Fruit fly (Drosophila melanogaster): ENCODE data around the gene natalisin.
A peak's percentile ranks its signal among the peaks of the same experiment; 100 is the strongest.

natalisin gene

dm6 chr3R:14441509-14441908 is 23.1 kb downstream of the natalisin start:
- TF ChIP-seq sage (GFP tag; optimal IDR thresholded peaks at IDR 0.05) (no peak), Rel (GFP tag; optimal IDR thresholded peaks at IDR 0.05) (no peak), Rel (tag; optimal IDR thresholded peaks at IDR 0.05) (no peak), tai (GFP tag; optimal IDR thresholded peaks at IDR 0.05) (no peak), Abd-B (GFP tag; optimal IDR thresholded peaks at IDR 0.05) (no peak), OdsH (GFP tag; optimal IDR thresholded peaks at IDR 0.05) (no peak), lola (GFP tag; optimal IDR thresholded peaks at IDR 0.05) (no peak), foxo (GFP tag; optimal IDR thresholded peaks at IDR 0.05) (no peak), Hr83 (GFP tag; optimal IDR thresholded peaks at IDR 0.05; ENCODE audit: poor library complexity, severe bottlenecking) (no peak), br (GFP tag; optimal IDR thresholded peaks at IDR 0.05) (no peak), Mio (GFP tag; optimal IDR thresholded peaks at IDR 0.05) (no peak)

dm6 chr3R:14444170-14444569 is 25.8 kb downstream of the natalisin start:
- TF ChIP-seq Hr83 (GFP tag; optimal IDR thresholded peaks at IDR 0.05; ENCODE audit: poor library complexity, severe bottlenecking) = no peak
- TF ChIP-seq OdsH (GFP tag; optimal IDR thresholded peaks at IDR 0.05) = no peak
- TF ChIP-seq fru (GFP tag; optimal IDR thresholded peaks at IDR 0.05) = no peak
- no peak for TF ChIP-seq br (GFP tag; optimal IDR thresholded peaks at IDR 0.05)
- TF ChIP-seq pan (optimal IDR thresholded peaks at IDR 0.05) = no peak
- no peak for TF ChIP-seq jim (GFP tag; optimal IDR thresholded peaks at IDR 0.05)
- no peak for TF ChIP-seq Abd-B (GFP tag; optimal IDR thresholded peaks at IDR 0.05)
- TF ChIP-seq Hr78 (GFP tag; optimal IDR thresholded peaks at IDR 0.05) = no peak
- TF ChIP-seq brk (GFP tag; optimal IDR thresholded peaks at IDR 0.05) = no peak
- no peak for TF ChIP-seq HLH106 (tag; optimal IDR thresholded peaks at IDR 0.05)
- no peak for TF ChIP-seq N (GFP tag; optimal IDR thresholded peaks at IDR 0.05)
- no peak for TF ChIP-seq Myc (optimal IDR thresholded peaks at IDR 0.05)
- no peak for TF ChIP-seq Vsx2 (GFP tag; optimal IDR thresholded peaks at IDR 0.05; ENCODE audit: partially characterized antibody)
- TF ChIP-seq tai (GFP tag; optimal IDR thresholded peaks at IDR 0.05) = no peak
- TF ChIP-seq lola (GFP tag; optimal IDR thresholded peaks at IDR 0.05) = no peak
- TF ChIP-seq CG32264 (GFP tag; optimal IDR thresholded peaks at IDR 0.05) = no peak
- TF ChIP-seq foxo (GFP tag; optimal IDR thresholded peaks at IDR 0.05) = no peak
- no peak for TF ChIP-seq Sp1 (GFP tag; optimal IDR thresholded peaks at IDR 0.05)
- TF ChIP-seq Mio (GFP tag; optimal IDR thresholded peaks at IDR 0.05) = no peak
- no peak for TF ChIP-seq rgr (GFP tag; optimal IDR thresholded peaks at IDR 0.05)

- TF ChIP-seq OdsH (GFP tag; optimal IDR thresholded peaks at IDR 0.05) (no peak), h (GFP tag; optimal IDR thresholded peaks at IDR 0.05) (no peak), dmrt93B (GFP tag; optimal IDR thresholded peaks at IDR 0.05) (no peak)
These were observed 26.7 kb downstream of the natalisin start for dm6 chr3R:14445092-14445491.

- TF ChIP-seq lola (GFP tag; optimal IDR thresholded peaks at IDR 0.05) (no peak), foxo (GFP tag; optimal IDR thresholded peaks at IDR 0.05) (peak in 1 of 2 experiments; percentile 26), br (GFP tag; optimal IDR thresholded peaks at IDR 0.05) (no peak), Myc (optimal IDR thresholded peaks at IDR 0.05) (no peak), dmrt93B (GFP tag; optimal IDR thresholded peaks at IDR 0.05) (no peak), usp (GFP tag; optimal IDR thresholded peaks at IDR 0.05) (no peak), rgr (GFP tag; optimal IDR thresholded peaks at IDR 0.05) (peak; percentile 23), h (GFP tag; optimal IDR thresholded peaks at IDR 0.05) (peak; percentile 8), brk (GFP tag; optimal IDR thresholded peaks at IDR 0.05) (no peak), Sp1 (GFP tag; optimal IDR thresholded peaks at IDR 0.05) (no peak), N (GFP tag; optimal IDR thresholded peaks at IDR 0.05) (no peak), Hr83 (GFP tag; optimal IDR thresholded peaks at IDR 0.05; ENCODE audit: poor library complexity, severe bottlenecking) (no peak), Dfd (GFP tag; optimal IDR thresholded peaks at IDR 0.05) (no peak), OdsH (GFP tag; optimal IDR thresholded peaks at IDR 0.05) (peak; percentile 11), ey (GFP tag; optimal IDR thresholded peaks at IDR 0.05) (peak; percentile 15), fru (GFP tag; optimal IDR thresholded peaks at IDR 0.05) (peak; percentile 17), woc (GFP tag; optimal IDR thresholded peaks at IDR 0.05) (no peak), psq (GFP tag; optimal IDR thresholded peaks at IDR 0.05) (no peak)
These were observed 30.9 kb downstream of the natalisin start for dm6 chr3R:14449304-14449703.

dm6 chr3R:14451050-14451914 is 32.9 kb downstream of the natalisin start:
- TF ChIP-seq pan (optimal IDR thresholded peaks at IDR 0.05) (no peak), Mio (GFP tag; optimal IDR thresholded peaks at IDR 0.05) (no peak), Dfd (GFP tag; optimal IDR thresholded peaks at IDR 0.05) (peak; percentile 70), brk (GFP tag; optimal IDR thresholded peaks at IDR 0.05) (no peak), N (GFP tag; optimal IDR thresholded peaks at IDR 0.05) (no peak), rgr (GFP tag; optimal IDR thresholded peaks at IDR 0.05) (peak; percentile 51), lola (GFP tag; optimal IDR thresholded peaks at IDR 0.05) (no peak), br (GFP tag; optimal IDR thresholded peaks at IDR 0.05) (peak; percentile 29), psq (GFP tag; optimal IDR thresholded peaks at IDR 0.05) (peak; percentile 28), HLH106 (tag; optimal IDR thresholded peaks at IDR 0.05) (no peak), Hr83 (GFP tag; optimal IDR thresholded peaks at IDR 0.05; ENCODE audit: poor library complexity, severe bottlenecking) (no peak), h (GFP tag; optimal IDR thresholded peaks at IDR 0.05) (no peak), CrebA (GFP tag; optimal IDR thresholded peaks at IDR 0.05; ENCODE audit: borderline replicate concordance) (no peak), ey (GFP tag; optimal IDR thresholded peaks at IDR 0.05) (no peak), dl (GFP tag; optimal IDR thresholded peaks at IDR 0.05; ENCODE audit: insufficient read depth in 1 of 2, partially characterized antibody in 2 of 2) (no peak), Hr78 (GFP tag; optimal IDR thresholded peaks at IDR 0.05) (no peak), tai (GFP tag; optimal IDR thresholded peaks at IDR 0.05) (no peak), foxo (GFP tag; optimal IDR thresholded peaks at IDR 0.05) (no peak), sv (GFP tag; optimal IDR thresholded peaks at IDR 0.05) (no peak), Dif (GFP tag; optimal IDR thresholded peaks at IDR 0.05; ENCODE audit: partially characterized antibody) (no peak), Hnf4 (GFP tag; optimal IDR thresholded peaks at IDR 0.05) (peak; percentile 19), dmrt93B (GFP tag; optimal IDR thresholded peaks at IDR 0.05) (peak; percentile 54), Sp1 (GFP tag; optimal IDR thresholded peaks at IDR 0.05) (peak; percentile 42), OdsH (GFP tag; optimal IDR thresholded peaks at IDR 0.05) (peak; percentile 18), sage (GFP tag; optimal IDR thresholded peaks at IDR 0.05) (no peak), usp (GFP tag; optimal IDR thresholded peaks at IDR 0.05) (no peak)
